Fruit fly (Drosophila melanogaster) whole organism, embryonic: ENCODE measurements around the gene Dhc62B.

ENCODE experiments used
- CG8359 ChIP-seq: fragments of 200-800 bp; sonication (Bioruptor generic); optimal IDR thresholded peaks from 2 replicates; lab custom pipeline; 2017; ENCODE audit warnings: missing biosample characterization, mild to moderate bottlenecking, missing genetic modification characterization, borderline replicate concordance
- h ChIP-seq: fragments of >200 bp; optimal IDR thresholded peaks from 2 replicates; lab custom pipeline; 2017
- lola ChIP-seq, 3 experiments: fragments of >200 bp in 2 of 3; fragments of 200-800 bp in 1 of 3; sonication (Bioruptor generic) in 1 of 3; optimal IDR thresholded peaks; 2 replicates each; lab custom pipeline; 2017 to 2019; ENCODE audit warnings: missing biosample characterization in 3 of 3, missing genetic modification characterization in 3 of 3, mild to moderate bottlenecking in 1 of 3, moderate library complexity in 1 of 3

- TF ChIP-seq lola (GFP tag; optimal IDR thresholded peaks at IDR 0.05; lab: Kevin White, UChicago) (peak in 1 of 3 experiments; percentile 35), CG8359 (GFP tag; lab: Kevin White, UChicago) (no peak), h (lab: Kevin White, UChicago) (no peak)
These were observed 31.2 kb upstream of the Dhc62B start, which contains the start of the genes JTBR and CG42676 for dm6 chr3L:1802802-1803201.
